Fruit fly (Drosophila melanogaster) whole organism, embryonic: ENCODE measurements around the gene CG5377.

ENCODE experiments used
- Atf-2 ChIP-seq: fragments of 200-800 bp; sonication (Bioruptor generic); optimal IDR thresholded peaks from 2 replicates; lab custom pipeline; 2016; ENCODE audit warnings: missing biosample characterization, missing genetic modification characterization
- B-H1 ChIP-seq: fragments of 200-800 bp; sonication (Bioruptor generic); IDR thresholded peaks from 3 replicates; pipeline ENCODE4 v1.3.6; 2022; ENCODE audit warnings: missing biosample characterization, missing genetic modification characterization
- BEAF-32 ChIP-seq: fragments of 200-800 bp; sonication (Bioruptor generic); optimal IDR thresholded peaks from 3 replicates; lab custom pipeline; 2017; ENCODE audit warnings: missing biosample characterization, missing genetic modification characterization, mild to moderate bottlenecking, moderate library complexity, missing genetic modification reagents
- CG10462 ChIP-seq: fragments of 200-800 bp; sonication (Bioruptor generic); optimal IDR thresholded peaks from 2 replicates; lab custom pipeline; 2016; ENCODE audit warnings: missing biosample characterization, missing genetic modification characterization
- CG10543 ChIP-seq: fragments of 200-800 bp; sonication (Bioruptor generic); optimal IDR thresholded peaks from 3 replicates; lab custom pipeline; 2017; ENCODE audit warnings: missing biosample characterization, mild to moderate bottlenecking, missing genetic modification characterization, moderate library complexity
- CG11695 ChIP-seq: fragments of 200-800 bp; sonication (Bioruptor generic); IDR thresholded peaks from 3 replicates; pipeline ENCODE4 v1.3.6; 2022; ENCODE audit warnings: missing biosample characterization, missing genetic modification characterization
- CG12299 ChIP-seq: fragments of 200-800 bp; sonication (Bioruptor generic); optimal IDR thresholded peaks from 2 replicates; lab custom pipeline; 2018; ENCODE audit warnings: missing biosample characterization, mild to moderate bottlenecking, missing genetic modification characterization
- CG12744 ChIP-seq: fragments of 200-800 bp; sonication (Bioruptor generic); optimal IDR thresholded peaks from 2 replicates; lab custom pipeline; 2016; ENCODE audit warnings: missing biosample characterization, missing genetic modification characterization
- CG13894 ChIP-seq: fragments of 200-800 bp; sonication (Bioruptor generic); optimal IDR thresholded peaks from 3 replicates; lab custom pipeline; 2018; ENCODE audit warnings: missing biosample characterization, mild to moderate bottlenecking, missing genetic modification characterization, moderate library complexity
- CG14441 ChIP-seq: fragments of 200-800 bp; sonication (Bioruptor generic); IDR thresholded peaks from 2 replicates; pipeline ENCODE4 v1.3.6; 2022; ENCODE audit warnings: missing biosample characterization, missing genetic modification characterization
- CG17829 ChIP-seq: fragments of 200-800 bp; optimal IDR thresholded peaks from 2 replicates; lab custom pipeline; 2019; ENCODE audit warnings: missing biosample characterization, mild to moderate bottlenecking, missing genetic modification characterization, moderate library complexity
- CG1792 ChIP-seq: fragments of 200-800 bp; sonication (Bioruptor generic); optimal IDR thresholded peaks from 2 replicates; lab custom pipeline; 2016; ENCODE audit warnings: missing biosample characterization, missing genetic modification characterization
- CG2199 ChIP-seq: fragments of 200-800 bp; sonication (Bioruptor generic); IDR thresholded peaks from 3 replicates; pipeline ENCODE4 v1.3.6; 2022; ENCODE audit warnings: missing biosample characterization, missing genetic modification characterization
- CG4360 ChIP-seq: fragments of 200-800 bp; sonication (Bioruptor generic); IDR thresholded peaks from 2 replicates; pipeline ENCODE4 v1.3.6; 2022; ENCODE audit warnings: missing biosample characterization, missing genetic modification characterization
- CG4424 ChIP-seq: fragments of 200-800 bp; sonication (Bioruptor generic); optimal IDR thresholded peaks from 3 replicates; lab custom pipeline; 2016; ENCODE audit warnings: missing biosample characterization, missing genetic modification characterization
- CG5245 ChIP-seq: fragments of 200-800 bp; sonication (Bioruptor generic); optimal IDR thresholded peaks from 3 replicates; lab custom pipeline; 2016; ENCODE audit warnings: missing biosample characterization, missing genetic modification characterization
- CG6272 ChIP-seq: fragments of 200-800 bp; sonication (Bioruptor generic); IDR thresholded peaks from 2 replicates; pipeline ENCODE4 v1.3.6; 2022; ENCODE audit warnings: missing biosample characterization, missing genetic modification characterization
- CG6765 ChIP-seq: fragments of 200-800 bp; sonication (Bioruptor generic); optimal IDR thresholded peaks from 3 replicates; lab custom pipeline; 2017; ENCODE audit warnings: missing biosample characterization, mild to moderate bottlenecking, missing genetic modification characterization
- CG7745 ChIP-seq: fragments of 200-800 bp; sonication (Bioruptor generic); optimal IDR thresholded peaks from 2 replicates; lab custom pipeline; 2018; ENCODE audit warnings: missing biosample characterization, mild to moderate bottlenecking, missing genetic modification characterization, moderate library complexity
- CG8290 ChIP-seq, 3 experiments: fragments of 200-800 bp; sonication (Bioruptor generic); optimal IDR thresholded peaks; 2 replicates each; lab custom pipeline; 2016 to 2019; ENCODE audit warnings: missing biosample characterization in 3 of 3, missing genetic modification characterization in 3 of 3, mild to moderate bottlenecking in 2 of 3, moderate library complexity in 1 of 3
- CG8388 ChIP-seq: fragments of 200-800 bp; sonication (Bioruptor generic); optimal IDR thresholded peaks from 2 replicates; lab custom pipeline; 2019; ENCODE audit warnings: missing biosample characterization, mild to moderate bottlenecking, missing genetic modification characterization, moderate library complexity
- CHES-1-like ChIP-seq: fragments of 200-800 bp; sonication (Bioruptor generic); optimal IDR thresholded peaks from 2 replicates; lab custom pipeline; 2016; ENCODE audit warnings: missing biosample characterization, missing genetic modification characterization
- Dp ChIP-seq: fragments of 200-800 bp; sonication (Bioruptor generic); optimal IDR thresholded peaks from 2 replicates; lab custom pipeline; 2018; ENCODE audit warnings: missing biosample characterization, mild to moderate bottlenecking, missing genetic modification characterization, moderate library complexity
- Fer3 ChIP-seq: fragments of 200-800 bp; sonication (Bioruptor generic); optimal IDR thresholded peaks from 2 replicates; lab custom pipeline; 2018; ENCODE audit warnings: missing biosample characterization, mild to moderate bottlenecking, missing genetic modification characterization, moderate library complexity
- NFAT ChIP-seq: fragments of 200-800 bp; sonication (Bioruptor generic); IDR thresholded peaks from 2 replicates; pipeline ENCODE4 v1.3.6; 2022; ENCODE audit warnings: missing biosample characterization, missing genetic modification characterization
- Vsx1 ChIP-seq: fragments of 200-800 bp; sonication (Bioruptor generic); optimal IDR thresholded peaks from 2 replicates; lab custom pipeline; 2017; ENCODE audit warnings: missing biosample characterization, mild to moderate bottlenecking, missing genetic modification characterization, missing genetic modification reagents
- al ChIP-seq: fragments of 200-800 bp; sonication (Bioruptor generic); IDR thresholded peaks from 2 replicates; pipeline ENCODE4 v1.3.6; 2022; ENCODE audit warnings: missing biosample characterization, missing genetic modification characterization
- aop ChIP-seq: fragments of 200-800 bp; sonication (Bioruptor generic); IDR thresholded peaks from 2 replicates; pipeline ENCODE4 v1.3.6; 2022; ENCODE audit warnings: missing biosample characterization, missing genetic modification characterization
- az2 ChIP-seq: fragments of 200-800 bp; sonication (Bioruptor generic); optimal IDR thresholded peaks from 3 replicates; lab custom pipeline; 2016; ENCODE audit warnings: missing biosample characterization, missing genetic modification characterization
- corto ChIP-seq: fragments of 200-800 bp; sonication (Bioruptor generic); optimal IDR thresholded peaks from 2 replicates; lab custom pipeline; 2016; ENCODE audit warnings: missing biosample characterization, mild to moderate bottlenecking, missing genetic modification characterization, moderate library complexity
- crol ChIP-seq: fragments of 200-800 bp; sonication (Bioruptor generic); IDR thresholded peaks from 2 replicates; pipeline ENCODE4 v1.3.6; 2022; ENCODE audit warnings: missing biosample characterization, missing genetic modification characterization
- dan ChIP-seq: fragments of 200-800 bp; sonication (Bioruptor generic); IDR thresholded peaks from 2 replicates; pipeline ENCODE4 v1.3.6; 2022; ENCODE audit warnings: missing biosample characterization, missing genetic modification characterization
- en ChIP-seq: fragments of 200-800 bp; sonication (Bioruptor generic); optimal IDR thresholded peaks from 2 replicates; lab custom pipeline; 2016; ENCODE audit warnings: missing biosample characterization, missing genetic modification characterization
- ham ChIP-seq: fragments of 200-800 bp; sonication (Bioruptor generic); IDR thresholded peaks from 2 replicates; pipeline ENCODE4 v1.3.6; 2022; ENCODE audit warnings: missing biosample characterization, missing genetic modification characterization
- jumu ChIP-seq: fragments of 200-800 bp; sonication (Bioruptor generic); optimal IDR thresholded peaks from 3 replicates; lab custom pipeline; 2016; ENCODE audit warnings: missing biosample characterization, missing genetic modification characterization
- kah ChIP-seq: fragments of 200-800 bp; sonication (Bioruptor generic); optimal IDR thresholded peaks from 2 replicates; lab custom pipeline; 2018; ENCODE audit warnings: missing biosample characterization, mild to moderate bottlenecking, missing genetic modification characterization
- klu ChIP-seq: fragments of 200-800 bp; sonication (Bioruptor generic); IDR thresholded peaks from 2 replicates; pipeline ENCODE4 v1.3.6; 2022; ENCODE audit warnings: missing biosample characterization, missing genetic modification characterization
- lbe ChIP-seq: fragments of 200-800 bp; sonication (Bioruptor generic); optimal IDR thresholded peaks from 2 replicates; lab custom pipeline; 2016; ENCODE audit warnings: missing biosample characterization, mild to moderate bottlenecking, missing genetic modification characterization
- luna ChIP-seq: fragments of 200-800 bp; sonication (Bioruptor generic); optimal IDR thresholded peaks from 2 replicates; lab custom pipeline; 2016; ENCODE audit warnings: missing biosample characterization, missing genetic modification characterization
- nau ChIP-seq: fragments of 200-800 bp; sonication (Bioruptor generic); optimal IDR thresholded peaks from 3 replicates; lab custom pipeline; 2017; ENCODE audit warnings: missing biosample characterization, mild to moderate bottlenecking, missing genetic modification characterization, missing genetic modification reagents
- nerfin-1 ChIP-seq: fragments of 200-800 bp; sonication (Bioruptor generic); optimal IDR thresholded peaks from 3 replicates; lab custom pipeline; 2019; ENCODE audit warnings: missing biosample characterization, mild to moderate bottlenecking, missing genetic modification characterization, moderate library complexity
- peb ChIP-seq: fragments of 200-800 bp; sonication (Bioruptor generic); IDR thresholded peaks from 2 replicates; pipeline ENCODE4 v1.3.6; 2022; ENCODE audit warnings: missing biosample characterization, missing genetic modification characterization
- phol ChIP-seq: fragments of 200-800 bp; sonication (Bioruptor generic); optimal IDR thresholded peaks from 3 replicates; lab custom pipeline; 2018; ENCODE audit warnings: missing biosample characterization, mild to moderate bottlenecking, missing genetic modification characterization, moderate library complexity
- pzg ChIP-seq: fragments of 200-800 bp; sonication (Bioruptor generic); optimal IDR thresholded peaks from 3 replicates; lab custom pipeline; 2018; ENCODE audit warnings: missing biosample characterization, mild to moderate bottlenecking, missing genetic modification characterization, moderate library complexity
- ranshi ChIP-seq: fragments of 200-800 bp; sonication (Bioruptor generic); IDR thresholded peaks from 2 replicates; pipeline ENCODE4 v1.3.6; 2022; ENCODE audit warnings: missing biosample characterization, missing genetic modification characterization
- salm ChIP-seq: fragments of 200-800 bp; sonication (Bioruptor generic); optimal IDR thresholded peaks from 2 replicates; lab custom pipeline; 2018; ENCODE audit warnings: missing biosample characterization, mild to moderate bottlenecking, missing genetic modification characterization
- sd ChIP-seq: fragments of 200-800 bp; sonication (Bioruptor generic); optimal IDR thresholded peaks from 3 replicates; lab custom pipeline; 2018; ENCODE audit warnings: missing biosample characterization, mild to moderate bottlenecking, missing genetic modification characterization, moderate library complexity
- sqz ChIP-seq: fragments of 200-800 bp; sonication (Bioruptor generic); optimal IDR thresholded peaks from 3 replicates; lab custom pipeline; 2018; ENCODE audit warnings: missing biosample characterization, mild to moderate bottlenecking, missing genetic modification characterization
- sug ChIP-seq: fragments of 200-800 bp; optimal IDR thresholded peaks from 2 replicates; lab custom pipeline; 2019; ENCODE audit warnings: missing biosample characterization, mild to moderate bottlenecking, missing genetic modification characterization, moderate library complexity
- wdn ChIP-seq: fragments of 200-800 bp; sonication (Bioruptor generic); IDR thresholded peaks from 2 replicates; pipeline ENCODE4 v1.3.6; 2022; ENCODE audit warnings: missing biosample characterization, missing genetic modification characterization
- zfh2 ChIP-seq: fragments of 200-800 bp; sonication (Bioruptor generic); optimal IDR thresholded peaks from 2 replicates; lab custom pipeline; 2016; ENCODE audit warnings: missing biosample characterization, missing genetic modification characterization

Gene CG5377

DNA sequence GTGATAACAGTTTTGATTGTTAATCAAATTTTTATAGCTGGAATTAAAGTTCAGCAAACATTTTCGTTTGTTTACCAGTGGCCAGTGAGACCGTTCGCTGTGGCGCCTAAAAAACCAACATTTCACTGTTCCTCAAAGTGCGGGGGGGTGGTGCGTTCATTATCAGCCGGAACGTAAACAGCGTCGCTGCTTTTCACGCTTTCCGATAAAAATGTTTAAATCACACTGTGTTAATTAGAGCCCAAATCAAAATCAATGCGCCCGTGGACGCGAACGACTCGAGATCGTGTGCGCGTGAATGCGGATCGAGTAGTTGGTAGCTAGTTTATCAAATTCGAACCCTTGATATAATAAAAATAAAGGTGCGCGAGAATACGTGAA is 20.1 kb downstream of the CG5377 start, which contains the start of gene CG34376 (continued):
- peak; percentile 28 for TF ChIP-seq CG6765 (GFP tag; lab: Kevin White, UChicago)
- TF ChIP-seq CHES-1-like (GFP tag; lab: Kevin White, UChicago) = peak; percentile 26
- TF ChIP-seq peb = no peak
- no peak for TF ChIP-seq CG7745
- no peak for TF ChIP-seq CG5245 (GFP tag; lab: Kevin White, UChicago)
- no peak for TF ChIP-seq CG4360 (GFP tag; lab: Robert Waterston, UW)
- no peak for TF ChIP-seq CG8388 (GFP tag; lab: Kevin White, UChicago)
- TF ChIP-seq CG6272 (GFP tag; lab: Robert Waterston, UW) = no peak
- peak; percentile 30 for TF ChIP-seq CG17829 (tag; lab: Kevin White, UChicago)
- TF ChIP-seq zfh2 (GFP tag; lab: Kevin White, UChicago) = peak; percentile 28
- TF ChIP-seq B-H1 = peak; percentile 37
- TF ChIP-seq aop (GFP tag; lab: Robert Waterston, UW) = peak; percentile 64; the same call in 1 of the 2 replicates
- TF ChIP-seq NFAT (GFP tag; lab: Robert Waterston, UW) = peak; percentile 78
- peak; percentile 5 for TF ChIP-seq az2 (GFP tag; lab: Kevin White, UChicago)
- peak; percentile 69; the same call in 1 of the 2 replicates for TF ChIP-seq CG14441 (GFP tag; lab: Robert Waterston, UW)
- TF ChIP-seq wdn (GFP tag; lab: Robert Waterston, UW) = 0 out of 2 replicates have a peak, but pooled peaks have one; percentile 39
- TF ChIP-seq phol = peak; percentile 49
- TF ChIP-seq CG12299 = no peak
- TF ChIP-seq Vsx1 = peak; percentile 38
- TF ChIP-seq CG10462 (GFP tag; lab: Kevin White, UChicago) = no peak
- peak; percentile 65 for TF ChIP-seq Dp (GFP tag; lab: Kevin White, UChicago)
- no peak for TF ChIP-seq corto (GFP tag; lab: Kevin White, UChicago)
- no peak for TF ChIP-seq kah (GFP tag; lab: Kevin White, UChicago)
- no peak for TF ChIP-seq CG1792 (GFP tag; lab: Kevin White, UChicago)
- peak; percentile 9; the same call in 1 of the 2 replicates for TF ChIP-seq ranshi (GFP tag; lab: Robert Waterston, UW)
- TF ChIP-seq CG10543 = peak; percentile 77
- TF ChIP-seq CG4424 = no peak
- no peak for TF ChIP-seq lbe
- peak; percentile 34; the same call in 1 of the 2 replicates for TF ChIP-seq klu (GFP tag; lab: Robert Waterston, UW)
- no peak for TF ChIP-seq dan
- no peak for TF ChIP-seq jumu
- TF ChIP-seq CG11695 (GFP tag; lab: Robert Waterston, UW) = peak; percentile 36; the same call in 1 of the 3 replicates
- peak; percentile 100 for TF ChIP-seq crol (GFP tag; lab: Robert Waterston, UW)
- TF ChIP-seq sqz (GFP tag; lab: Kevin White, UChicago) = peak; percentile 42
- TF ChIP-seq nerfin-1 = peak; percentile 34
- TF ChIP-seq CG12744 = no peak
- TF ChIP-seq pzg (GFP tag; lab: Kevin White, UChicago) = peak; percentile 68
- peak; percentile 61; the same call in 1 of the 2 replicates for TF ChIP-seq ham (GFP tag; lab: Robert Waterston, UW)
- TF ChIP-seq salm = peak; percentile 27
- TF ChIP-seq Fer3 (tag; lab: Kevin White, UChicago) = no peak
- no peak for TF ChIP-seq Atf-2 (GFP tag; lab: Kevin White, UChicago)
- TF ChIP-seq sug (tag; lab: Kevin White, UChicago) = peak; percentile 61
- TF ChIP-seq sd = peak; percentile 89
- peak; percentile 29 for TF ChIP-seq nau
- TF ChIP-seq en (GFP tag; lab: Kevin White, UChicago) = no peak
- no peak for TF ChIP-seq CG13894 (tag; lab: Kevin White, UChicago)
- no peak for TF ChIP-seq CG8290 (GFP tag; optimal IDR thresholded peaks at IDR 0.05; lab: Kevin White, UChicago)
- peak in 1 of 2 experiments; percentile 69 for TF ChIP-seq CG8290 (tag; optimal IDR thresholded peaks at IDR 0.05; lab: Kevin White, UChicago)
- TF ChIP-seq luna = no peak
- 0 out of 3 replicates have a peak, but pooled peaks have one; percentile 61 for TF ChIP-seq CG2199 (GFP tag; lab: Robert Waterston, UW)
- peak; percentile 56 for TF ChIP-seq BEAF-32 (GFP tag; lab: Kevin White, UChicago)
- TF ChIP-seq al (GFP tag; lab: Robert Waterston, UW) = no peak; the same call in 1 of the 2 replicates
